Fruit fly (Drosophila melanogaster): ENCODE data around the gene Ance-2.

Gene Ance-2

DNA sequence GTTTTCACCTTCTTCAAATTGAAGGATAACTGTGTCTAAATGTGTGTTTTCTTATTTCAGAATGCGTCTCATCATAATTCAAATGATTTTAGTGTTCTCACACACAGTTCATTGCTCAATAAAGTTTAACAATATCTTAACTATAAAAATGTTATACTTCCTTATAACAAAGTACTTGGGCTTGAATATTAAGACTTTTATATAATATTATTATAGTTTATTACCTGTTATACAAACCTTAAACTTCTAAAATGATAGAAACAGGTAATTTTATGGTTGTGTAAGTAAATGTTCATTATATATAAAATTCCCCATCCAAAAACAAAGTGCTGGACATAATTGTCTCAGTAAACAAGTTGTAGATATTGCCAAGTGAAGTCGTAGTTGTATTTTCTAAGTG is at the start of gene Ance-2:
Gene Ance-2 (plus strand): TSS at position 301 of the 400 bp plus-strand sequence.
- TF ChIP-seq insv (optimal IDR thresholded peaks at IDR 0.05): no peak
- no peak for TF ChIP-seq psq (optimal IDR thresholded peaks at IDR 0.05)
- TF ChIP-seq ttk (optimal IDR thresholded peaks at IDR 0.05): no peak
- TF ChIP-seq h (optimal IDR thresholded peaks at IDR 0.05): no peak
- TF ChIP-seq Myc (optimal IDR thresholded peaks at IDR 0.05): no peak
- no peak for TF ChIP-seq Sin3A (optimal IDR thresholded peaks at IDR 0.05)

DNA sequence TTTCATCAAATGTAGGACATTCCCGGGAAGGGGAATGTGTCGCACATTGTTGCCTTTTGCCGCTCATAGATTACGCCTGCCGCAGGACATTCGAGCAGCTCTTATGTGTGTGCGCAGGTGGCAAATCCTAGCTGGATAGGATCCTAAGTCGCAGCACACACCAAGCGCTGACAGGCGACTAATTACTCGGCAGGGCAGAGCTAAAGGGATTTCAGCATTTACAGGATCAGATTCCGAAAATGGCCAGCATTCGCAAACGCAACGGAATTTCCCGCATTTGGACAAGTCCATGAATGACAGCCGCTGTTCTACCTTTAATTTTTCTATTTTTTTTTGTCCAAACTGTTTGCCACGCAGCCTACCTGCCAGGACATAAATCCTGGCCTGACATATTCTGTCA is 41.5 kb upstream of the Ance-2 start:
- TF ChIP-seq ttk (optimal IDR thresholded peaks at IDR 0.05): no peak
- TF ChIP-seq Myc (optimal IDR thresholded peaks at IDR 0.05): no peak
- no peak for TF ChIP-seq Sin3A (optimal IDR thresholded peaks at IDR 0.05)
- no peak for TF ChIP-seq insv (optimal IDR thresholded peaks at IDR 0.05)
- no peak for TF ChIP-seq psq (optimal IDR thresholded peaks at IDR 0.05)
- no peak for TF ChIP-seq h (optimal IDR thresholded peaks at IDR 0.05)

DNA sequence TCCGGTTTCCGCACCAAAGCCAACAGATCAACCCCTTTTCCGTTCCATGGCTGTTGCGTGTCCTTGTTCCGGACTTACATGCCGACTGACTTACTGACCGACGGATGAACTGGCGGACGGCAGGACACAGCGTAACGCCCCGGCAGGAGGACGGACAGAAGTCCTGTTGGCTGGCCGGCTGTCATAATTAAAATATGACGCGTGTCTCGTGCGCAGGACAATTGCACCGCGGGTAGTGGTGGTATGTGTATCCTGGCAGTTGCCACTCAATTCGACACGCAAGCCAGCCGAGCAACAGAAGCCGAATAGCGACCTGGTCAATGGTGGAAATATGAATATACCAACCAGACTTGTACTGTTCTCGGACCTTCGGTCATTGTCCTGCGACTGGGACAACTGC is 39.7 kb upstream of the Ance-2 start:
- TF ChIP-seq insv (optimal IDR thresholded peaks at IDR 0.05) (no peak), Myc (optimal IDR thresholded peaks at IDR 0.05) (no peak), ttk (optimal IDR thresholded peaks at IDR 0.05) (no peak), h (optimal IDR thresholded peaks at IDR 0.05) (no peak), psq (optimal IDR thresholded peaks at IDR 0.05) (no peak), Sin3A (optimal IDR thresholded peaks at IDR 0.05) (no peak)

DNA sequence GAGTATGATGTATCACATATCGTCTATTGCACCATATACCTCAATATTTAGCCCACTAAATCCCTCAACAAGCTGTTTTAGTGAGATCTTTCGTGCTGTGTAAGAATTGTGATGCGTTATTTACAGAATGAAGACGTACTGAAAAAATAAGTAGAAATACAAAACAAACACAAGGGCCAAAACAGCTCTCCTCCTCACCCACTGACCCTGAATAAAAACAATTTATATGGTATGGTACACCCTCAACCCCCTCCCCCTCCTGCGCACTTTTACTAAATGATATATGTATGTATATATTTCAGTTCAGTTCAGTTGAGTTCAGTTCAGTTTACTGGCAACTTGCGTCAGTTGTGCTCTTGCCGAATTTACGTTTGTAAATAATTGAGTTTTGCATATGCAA is 36.0 kb upstream of the Ance-2 start:
- no peak for TF ChIP-seq h (optimal IDR thresholded peaks at IDR 0.05)
- TF ChIP-seq Myc (optimal IDR thresholded peaks at IDR 0.05): no peak
- TF ChIP-seq psq (optimal IDR thresholded peaks at IDR 0.05): no peak
- no peak for TF ChIP-seq insv (optimal IDR thresholded peaks at IDR 0.05)
- TF ChIP-seq Sin3A (optimal IDR thresholded peaks at IDR 0.05): no peak
- no peak for TF ChIP-seq ttk (optimal IDR thresholded peaks at IDR 0.05)

DNA sequence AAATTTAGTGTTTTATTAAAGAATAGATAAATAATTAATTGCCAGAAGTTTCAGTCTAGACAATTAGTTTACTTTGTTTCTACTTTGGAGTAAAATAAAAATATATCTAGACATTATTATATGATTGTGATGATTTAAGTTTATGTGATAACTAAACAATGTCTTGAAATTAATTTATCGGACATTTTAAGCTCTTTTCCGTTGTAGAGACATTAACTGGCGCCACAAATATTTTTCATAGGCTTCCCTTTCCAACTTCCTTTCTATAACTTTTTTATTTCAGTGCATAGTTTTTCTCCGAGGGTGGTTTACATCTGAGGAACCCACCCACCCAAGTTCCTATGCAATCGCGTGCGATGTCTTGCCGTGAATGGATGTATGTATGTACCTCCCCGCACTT is 32.4 kb upstream of the Ance-2 start:
- TF ChIP-seq psq (optimal IDR thresholded peaks at IDR 0.05): no peak
- TF ChIP-seq h (optimal IDR thresholded peaks at IDR 0.05): no peak
- TF ChIP-seq insv (optimal IDR thresholded peaks at IDR 0.05): no peak
- no peak for TF ChIP-seq Sin3A (optimal IDR thresholded peaks at IDR 0.05)
- TF ChIP-seq Myc (optimal IDR thresholded peaks at IDR 0.05): no peak
- TF ChIP-seq ttk (optimal IDR thresholded peaks at IDR 0.05): no peak

DNA sequence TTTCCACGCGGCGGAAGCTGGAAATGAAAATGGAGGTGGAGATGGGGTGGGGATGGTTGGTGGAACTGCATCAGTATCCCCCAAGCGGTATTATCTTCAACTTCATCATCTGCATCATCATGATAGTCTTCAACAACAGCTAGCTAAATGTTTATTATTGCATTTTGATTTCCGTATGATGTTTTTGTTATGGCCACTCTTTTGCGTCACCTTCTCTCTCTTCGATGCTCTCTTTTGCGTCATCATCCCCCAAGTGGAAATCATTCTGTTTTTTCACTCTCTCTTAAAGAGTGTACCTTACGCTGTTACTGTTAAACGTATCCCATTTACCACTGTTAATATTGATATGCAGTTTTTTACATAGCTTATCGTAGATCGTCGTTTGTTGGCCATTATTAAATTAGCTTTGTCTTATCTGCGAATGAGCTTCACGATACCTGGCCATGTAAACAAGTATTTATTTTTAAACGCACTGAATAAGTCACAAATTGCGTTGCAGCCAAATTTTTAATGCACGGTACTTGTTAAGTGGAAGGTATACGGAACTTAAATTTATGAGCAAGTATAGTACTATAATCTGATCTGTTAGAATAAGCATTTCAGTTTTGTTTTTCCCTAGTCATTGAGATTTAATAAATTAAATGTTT is 31.1 kb upstream of the Ance-2 start:
- TF ChIP-seq h (optimal IDR thresholded peaks at IDR 0.05) (no peak), Sin3A (optimal IDR thresholded peaks at IDR 0.05) (no peak), Myc (optimal IDR thresholded peaks at IDR 0.05) (no peak), ttk (optimal IDR thresholded peaks at IDR 0.05) (no peak), insv (optimal IDR thresholded peaks at IDR 0.05) (no peak), psq (optimal IDR thresholded peaks at IDR 0.05) (no peak)

DNA sequence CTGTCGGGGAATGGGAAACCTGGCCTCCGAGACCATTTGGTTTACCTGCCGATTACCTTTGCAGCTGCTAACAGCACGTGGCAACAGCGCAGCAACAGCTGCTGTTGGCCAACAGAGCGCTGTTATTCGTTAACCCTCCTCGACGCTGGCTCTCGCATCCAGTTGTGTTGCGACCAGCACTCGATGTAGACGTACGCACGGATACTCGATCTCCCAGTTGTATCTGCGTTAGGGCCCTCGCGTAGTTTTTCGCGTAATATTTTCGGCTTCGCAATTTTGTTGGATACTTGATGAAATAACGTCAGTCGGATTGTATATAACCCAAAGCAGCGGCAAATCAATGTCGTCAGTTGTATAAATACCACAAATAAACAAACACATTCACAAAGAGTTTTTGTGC is 30.3 kb upstream of the Ance-2 start:
- no peak for TF ChIP-seq Myc (optimal IDR thresholded peaks at IDR 0.05)
- TF ChIP-seq insv (optimal IDR thresholded peaks at IDR 0.05): no peak
- TF ChIP-seq Sin3A (optimal IDR thresholded peaks at IDR 0.05): no peak

DNA sequence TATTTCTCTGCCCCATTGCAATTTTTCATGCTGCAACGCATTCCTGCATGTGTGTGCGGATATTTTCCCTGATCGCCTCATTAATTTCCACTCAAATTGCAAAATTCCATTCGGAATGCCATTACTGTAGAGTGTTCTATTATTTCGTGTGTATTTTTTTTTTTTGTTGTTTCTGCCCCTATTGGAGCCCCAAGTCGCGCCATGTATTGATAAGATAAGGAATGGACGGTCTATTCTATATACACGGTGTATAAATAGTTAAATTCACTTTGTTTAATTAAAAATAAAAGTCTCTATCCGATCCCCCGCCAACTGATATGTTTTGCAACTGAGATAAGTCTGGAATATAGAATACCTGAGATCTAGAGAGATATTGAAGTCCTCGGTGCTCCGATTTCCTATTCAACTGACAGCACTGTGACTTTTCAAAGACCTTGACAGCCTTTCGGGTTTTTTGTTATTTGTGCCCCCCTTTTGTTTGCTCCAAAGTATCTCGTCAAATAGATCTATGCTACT is 27.7 kb upstream of the Ance-2 start:
- TF ChIP-seq ttk (optimal IDR thresholded peaks at IDR 0.05) (no peak), Myc (optimal IDR thresholded peaks at IDR 0.05) (no peak), h (optimal IDR thresholded peaks at IDR 0.05) (no peak)

DNA sequence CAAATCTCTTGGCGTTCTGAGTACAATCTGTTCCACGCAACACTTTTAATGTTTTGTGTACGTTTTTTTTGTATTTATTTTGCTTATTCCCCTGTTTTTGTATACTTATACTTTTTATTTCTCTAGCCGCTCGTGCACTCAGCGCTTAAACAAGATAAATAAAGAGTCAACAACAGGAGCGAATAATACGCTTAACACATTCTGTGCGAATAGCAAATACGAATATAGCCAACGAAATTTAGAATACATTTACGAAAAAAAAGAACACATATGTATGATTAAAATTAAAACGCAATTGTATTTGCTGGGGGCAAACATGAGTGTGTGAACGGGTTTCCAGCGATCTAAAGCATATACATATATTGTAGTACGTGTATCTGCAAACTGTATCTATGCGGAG is 27.2 kb upstream of the Ance-2 start:
- TF ChIP-seq ttk (optimal IDR thresholded peaks at IDR 0.05) (no peak), psq (optimal IDR thresholded peaks at IDR 0.05) (no peak), Myc (optimal IDR thresholded peaks at IDR 0.05) (no peak)

DNA sequence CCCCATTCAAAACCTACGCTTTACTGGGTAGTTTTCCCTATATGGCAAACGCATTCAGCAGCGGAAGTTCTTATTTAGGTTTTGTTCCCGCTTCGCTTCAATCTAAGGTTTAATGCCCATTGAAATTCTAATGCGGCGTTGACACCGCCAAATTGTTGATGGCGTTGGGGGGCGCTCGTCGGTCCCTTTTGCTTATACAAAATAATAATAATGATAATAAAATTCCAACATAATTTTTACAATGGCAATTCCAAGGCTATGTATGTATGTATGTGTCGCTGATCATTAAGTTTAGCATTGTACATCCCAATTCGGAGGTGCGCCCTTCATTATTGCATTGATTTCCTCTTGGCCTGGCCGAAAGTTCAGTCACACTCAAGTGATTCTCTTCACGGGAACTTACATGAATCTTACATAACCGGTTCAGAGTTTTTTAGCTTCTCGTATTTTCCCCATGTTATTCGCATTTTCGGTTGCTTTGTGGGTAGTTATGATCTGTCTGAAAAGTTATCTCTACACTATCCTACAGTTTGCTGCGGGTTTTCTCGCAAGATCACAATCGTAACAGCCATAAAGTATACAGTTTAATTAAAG is 25.0 kb upstream of the Ance-2 start:
- TF ChIP-seq h (optimal IDR thresholded peaks at IDR 0.05): no peak

DNA sequence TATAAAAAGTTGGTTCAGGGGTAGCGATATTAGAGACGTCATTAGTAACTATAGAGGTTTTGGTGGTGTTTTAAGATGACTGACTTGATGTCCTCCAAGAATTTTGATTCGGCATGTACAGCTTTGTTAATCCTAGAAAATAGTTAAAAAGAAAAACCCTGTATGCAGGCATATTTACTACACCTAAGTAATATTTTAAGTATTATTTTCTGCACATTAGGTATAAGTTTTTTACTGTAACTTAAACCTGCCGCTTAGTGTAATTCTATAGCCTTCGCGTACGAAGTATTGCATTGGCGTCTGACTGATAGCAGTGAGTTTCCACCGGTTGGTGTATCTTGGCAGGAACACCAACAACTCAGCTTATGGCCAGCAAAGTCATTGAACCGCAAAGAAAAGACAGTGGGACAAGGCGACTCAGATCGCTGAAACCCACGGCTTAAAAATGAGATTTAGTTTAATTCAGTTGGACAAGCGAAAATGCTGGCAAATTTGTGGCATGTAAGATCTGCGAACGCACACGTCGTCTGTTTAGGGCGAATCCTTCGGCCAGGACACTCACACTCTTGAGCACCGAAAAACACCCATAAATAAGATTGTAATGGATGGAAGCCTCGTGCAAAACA is 24.3 kb upstream of the Ance-2 start:
- TF ChIP-seq Myc (optimal IDR thresholded peaks at IDR 0.05): no peak
- TF ChIP-seq psq (optimal IDR thresholded peaks at IDR 0.05): no peak
- TF ChIP-seq Sin3A (optimal IDR thresholded peaks at IDR 0.05): no peak
- no peak for TF ChIP-seq insv (optimal IDR thresholded peaks at IDR 0.05)
- no peak for TF ChIP-seq h (optimal IDR thresholded peaks at IDR 0.05)
- TF ChIP-seq ttk (optimal IDR thresholded peaks at IDR 0.05): no peak

DNA sequence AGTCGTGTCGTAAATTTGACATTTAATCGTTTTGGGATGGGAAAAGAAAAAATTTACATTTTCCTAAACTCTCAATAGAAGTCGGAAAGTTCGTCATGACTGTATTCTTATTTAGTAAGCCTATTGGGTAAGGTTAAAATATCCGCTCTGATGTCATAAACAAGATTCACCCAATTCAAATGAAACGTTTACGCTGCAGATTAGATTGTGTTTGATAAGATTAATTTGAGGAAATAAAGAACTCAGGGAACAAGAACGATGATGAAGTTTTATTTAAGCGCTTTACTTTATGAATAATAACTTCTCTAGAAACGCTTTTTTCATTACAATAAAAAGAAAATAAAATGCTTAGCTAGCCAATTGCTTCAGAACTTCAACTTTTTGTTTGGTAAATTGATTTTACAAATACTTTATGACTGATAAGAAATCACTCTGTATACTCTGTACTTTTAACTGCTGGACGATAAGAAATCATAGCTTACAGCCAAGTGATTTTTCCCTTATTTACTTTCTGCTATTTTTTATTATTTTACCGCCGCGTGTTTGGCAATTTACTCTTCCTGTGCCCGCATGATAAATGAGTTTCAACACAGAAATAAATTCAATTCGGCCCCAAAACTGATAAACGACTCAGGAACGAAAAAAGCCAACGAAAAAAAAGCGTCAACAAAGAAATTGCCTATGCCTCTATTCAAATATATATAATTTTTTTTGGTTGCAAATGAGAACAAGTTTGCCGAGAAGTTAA is 22.6 kb upstream of the Ance-2 start:
- TF ChIP-seq Sin3A (optimal IDR thresholded peaks at IDR 0.05): no peak
- TF ChIP-seq insv (optimal IDR thresholded peaks at IDR 0.05): no peak
- no peak for TF ChIP-seq ttk (optimal IDR thresholded peaks at IDR 0.05)
- no peak for TF ChIP-seq psq (optimal IDR thresholded peaks at IDR 0.05)
- TF ChIP-seq h (optimal IDR thresholded peaks at IDR 0.05): no peak

Data from Kc167 (cell line).